Fruit fly (Drosophila melanogaster) whole organism, embryonic: Measurements from ENCODE around the gene CG7156.

Experiments used
- Atf-2 ChIP-seq: fragments of 200-800 bp; sonication (Bioruptor generic); optimal IDR thresholded peaks from 2 replicates; lab custom pipeline; 2016; ENCODE audit warnings: missing biosample characterization, missing genetic modification characterization
- CG10431 ChIP-seq: fragments of 200-800 bp; sonication (Bioruptor generic); optimal IDR thresholded peaks from 3 replicates; lab custom pipeline; 2018; ENCODE audit warnings: missing biosample characterization, mild to moderate bottlenecking, missing genetic modification characterization
- CG11398 ChIP-seq: fragments of 200-800 bp; sonication (Bioruptor generic); optimal IDR thresholded peaks from 2 replicates; lab custom pipeline; 2016; ENCODE audit warnings: missing biosample characterization, missing genetic modification characterization
- CG13123 ChIP-seq: fragments of 200-800 bp; sonication (Bioruptor generic); optimal IDR thresholded peaks from 2 replicates; lab custom pipeline; 2016; ENCODE audit warnings: missing biosample characterization, missing genetic modification characterization
- CG13424 ChIP-seq: fragments of 200-800 bp; sonication (Bioruptor generic); optimal IDR thresholded peaks from 2 replicates; lab custom pipeline; 2019; ENCODE audit warnings: missing biosample characterization, mild to moderate bottlenecking, missing genetic modification characterization, moderate library complexity
- CG14441 ChIP-seq: fragments of 200-800 bp; sonication (Bioruptor generic); IDR thresholded peaks from 2 replicates; pipeline ENCODE4 v1.3.6; 2022; ENCODE audit warnings: missing biosample characterization, missing genetic modification characterization
- CG14667 ChIP-seq: fragments of 200-800 bp; sonication (Bioruptor generic); IDR thresholded peaks from 2 replicates; pipeline ENCODE4 v1.3.6; 2022; ENCODE audit warnings: missing biosample characterization, missing genetic modification characterization
- CG15011 ChIP-seq: fragments of 200-800 bp; sonication (Bioruptor generic); optimal IDR thresholded peaks from 3 replicates; lab custom pipeline; 2018; ENCODE audit warnings: missing biosample characterization, mild to moderate bottlenecking, missing genetic modification characterization
- CG15073 ChIP-seq: fragments of 200-800 bp; sonication (Bioruptor generic); optimal IDR thresholded peaks from 2 replicates; lab custom pipeline; 2016; ENCODE audit warnings: missing biosample characterization, missing genetic modification characterization
- CG15479 ChIP-seq: fragments of 200-800 bp; sonication (Bioruptor generic); optimal IDR thresholded peaks from 3 replicates; lab custom pipeline; 2019; ENCODE audit warnings: missing biosample characterization, mild to moderate bottlenecking, missing genetic modification characterization, moderate library complexity
- CG17385 ChIP-seq: fragments of 200-800 bp; sonication (Bioruptor generic); optimal IDR thresholded peaks from 3 replicates; lab custom pipeline; 2018; ENCODE audit warnings: missing biosample characterization, mild to moderate bottlenecking, missing genetic modification characterization
- CG17802 ChIP-seq: fragments of 200-800 bp; sonication (Bioruptor generic); optimal IDR thresholded peaks from 2 replicates; lab custom pipeline; 2018; ENCODE audit warnings: missing biosample characterization, mild to moderate bottlenecking, missing genetic modification characterization, moderate library complexity
- CG18011 ChIP-seq: fragments of 200-800 bp; sonication (Bioruptor generic); optimal IDR thresholded peaks from 2 replicates; lab custom pipeline; 2017; ENCODE audit warnings: missing biosample characterization, missing genetic modification characterization, mild to moderate bottlenecking, moderate library complexity, missing genotype
- CG30431 ChIP-seq: fragments of 200-800 bp; sonication (Bioruptor generic); optimal IDR thresholded peaks from 2 replicates; lab custom pipeline; 2017; ENCODE audit warnings: missing biosample characterization, missing genetic modification characterization
- CG33557 ChIP-seq: fragments of 200-800 bp; sonication (Bioruptor generic); optimal IDR thresholded peaks from 2 replicates; lab custom pipeline; 2019; ENCODE audit warnings: missing biosample characterization, mild to moderate bottlenecking, missing genetic modification characterization, moderate library complexity
- CG4328 ChIP-seq: fragments of 200-800 bp; sonication (Bioruptor generic); optimal IDR thresholded peaks from 3 replicates; lab custom pipeline; 2017; ENCODE audit warnings: missing biosample characterization, missing genetic modification reagents, missing genetic modification characterization
- CG4360 ChIP-seq: fragments of 200-800 bp; sonication (Bioruptor generic); IDR thresholded peaks from 2 replicates; pipeline ENCODE4 v1.3.6; 2022; ENCODE audit warnings: missing biosample characterization, missing genetic modification characterization
- CG4707 ChIP-seq: fragments of 200-800 bp; sonication (Bioruptor generic); optimal IDR thresholded peaks from 2 replicates; lab custom pipeline; 2018; ENCODE audit warnings: missing biosample characterization, mild to moderate bottlenecking, missing genetic modification characterization, moderate library complexity
- CG6791 ChIP-seq: fragments of 200-800 bp; sonication (Bioruptor generic); IDR thresholded peaks from 3 replicates; pipeline ENCODE4 v1.3.6; 2022; ENCODE audit warnings: missing biosample characterization, missing genetic modification characterization; ENCODE audit not compliant: partially characterized antibody
- CG7271 ChIP-seq: fragments of 200-800 bp; sonication (Bioruptor generic); optimal IDR thresholded peaks from 2 replicates; lab custom pipeline; 2018; ENCODE audit warnings: missing biosample characterization, mild to moderate bottlenecking, missing genetic modification characterization, moderate library complexity
- CG7372 ChIP-seq: fragments of 200-800 bp; sonication (Bioruptor generic); IDR thresholded peaks from 2 replicates; pipeline ENCODE4 v1.3.6; 2022; ENCODE audit warnings: missing biosample characterization, missing genetic modification characterization
- CG7556 ChIP-seq: fragments of 200-800 bp; sonication (Bioruptor generic); optimal IDR thresholded peaks from 2 replicates; lab custom pipeline; 2017; ENCODE audit warnings: missing biosample characterization, mild to moderate bottlenecking, missing genetic modification characterization
- CG8924 ChIP-seq: fragments of 200-800 bp; optimal IDR thresholded peaks from 3 replicates; lab custom pipeline; 2019; ENCODE audit warnings: missing biosample characterization, mild to moderate bottlenecking, missing genetic modification characterization, moderate library complexity
- CG9727 ChIP-seq: fragments of 200-800 bp; sonication (Bioruptor generic); optimal IDR thresholded peaks from 3 replicates; lab custom pipeline; 2017; ENCODE audit warnings: missing biosample characterization, mild to moderate bottlenecking, missing genetic modification characterization
- Camta ChIP-seq: fragments of 200-800 bp; sonication (Bioruptor generic); optimal IDR thresholded peaks from 2 replicates; lab custom pipeline; 2016; ENCODE audit warnings: missing biosample characterization, missing genetic modification characterization
- Dll ChIP-seq: fragments of 200-800 bp; sonication (Bioruptor generic); IDR thresholded peaks from 4 replicates; pipeline ENCODE4 v1.3.6; 2022; ENCODE audit warnings: missing biosample characterization, missing genetic modification characterization; ENCODE audit not compliant: partially characterized antibody
- Lim3 ChIP-seq: fragments of 200-800 bp; sonication (Bioruptor generic); IDR thresholded peaks from 2 replicates; pipeline ENCODE4 v1.3.6; 2022; ENCODE audit warnings: missing biosample characterization, missing genetic modification characterization
- MESR4 ChIP-seq: fragments of 200-800 bp; sonication (Bioruptor generic); optimal IDR thresholded peaks from 2 replicates; lab custom pipeline; 2018; ENCODE audit warnings: missing biosample characterization, mild to moderate bottlenecking, missing genetic modification characterization, moderate library complexity
- Mad ChIP-seq: fragments of 200-800 bp; sonication (Bioruptor generic); optimal IDR thresholded peaks from 2 replicates; lab custom pipeline; 2016; ENCODE audit warnings: missing biosample characterization, missing genetic modification characterization
- Nf-YC ChIP-seq: fragments of 200-800 bp; optimal IDR thresholded peaks from 3 replicates; lab custom pipeline; 2019; ENCODE audit warnings: missing biosample characterization, mild to moderate bottlenecking, missing genetic modification characterization, moderate library complexity
- Optix ChIP-seq: fragments of 200-800 bp; sonication (Bioruptor generic); IDR thresholded peaks from 3 replicates; pipeline ENCODE4 v1.3.6; 2022; ENCODE audit warnings: missing biosample characterization, missing genetic modification characterization
- Poxn ChIP-seq: fragments of 200-800 bp; sonication (Bioruptor generic); IDR thresholded peaks from 2 replicates; pipeline ENCODE4 v1.3.6; 2022; ENCODE audit warnings: missing biosample characterization, missing genetic modification characterization
- Ptx1 ChIP-seq: fragments of 200-800 bp; sonication (Bioruptor generic); IDR thresholded peaks from 2 replicates; pipeline ENCODE4 v1.3.6; 2022; ENCODE audit warnings: missing biosample characterization, missing genetic modification characterization
- Xbp1 ChIP-seq: fragments of 200-800 bp; sonication (Bioruptor generic); optimal IDR thresholded peaks from 3 replicates; lab custom pipeline; 2016; ENCODE audit warnings: missing biosample characterization, mild to moderate bottlenecking, missing genetic modification characterization
- ara ChIP-seq: fragments of 200-800 bp; sonication (Bioruptor generic); IDR thresholded peaks from 2 replicates; pipeline ENCODE4 v1.3.6; 2022; ENCODE audit warnings: missing biosample characterization, missing genetic modification characterization
- bowl ChIP-seq: fragments of 200-800 bp; sonication (Bioruptor generic); IDR thresholded peaks from 2 replicates; pipeline ENCODE4 v1.3.6; 2022; ENCODE audit warnings: missing biosample characterization, missing genetic modification characterization
- cato ChIP-seq: fragments of 200-800 bp; sonication (Bioruptor generic); optimal IDR thresholded peaks from 2 replicates; lab custom pipeline; 2016; ENCODE audit warnings: missing biosample characterization, missing genetic modification characterization, borderline replicate concordance
- crp ChIP-seq, 2 experiments: fragments of 200-800 bp; sonication (Bioruptor generic); optimal IDR thresholded peaks; 2 replicates in 1 of 2; 3 replicates in 1 of 2; lab custom pipeline; 2017; ENCODE audit warnings: missing biosample characterization in 2 of 2, missing genetic modification characterization in 2 of 2, mild to moderate bottlenecking in 1 of 2, moderate library complexity in 1 of 2
- dan ChIP-seq: fragments of 200-800 bp; sonication (Bioruptor generic); IDR thresholded peaks from 2 replicates; pipeline ENCODE4 v1.3.6; 2022; ENCODE audit warnings: missing biosample characterization, missing genetic modification characterization
- emc ChIP-seq: fragments of 200-800 bp; sonication (Bioruptor generic); optimal IDR thresholded peaks from 2 replicates; lab custom pipeline; 2016; ENCODE audit warnings: missing biosample characterization, missing genetic modification characterization
- en ChIP-seq: fragments of 200-800 bp; sonication (Bioruptor generic); optimal IDR thresholded peaks from 2 replicates; lab custom pipeline; 2016; ENCODE audit warnings: missing biosample characterization, missing genetic modification characterization
- eve ChIP-seq, 2 experiments: fragments of >200 bp; optimal IDR thresholded peaks; 2 replicates each; lab custom pipeline; 2017; ENCODE audit warnings: missing biosample characterization in 2 of 2, missing genetic modification characterization in 2 of 2
- fru ChIP-seq: fragments of >200 bp; optimal IDR thresholded peaks from 2 replicates; lab custom pipeline; 2017
- her ChIP-seq: fragments of 200-800 bp; sonication (Bioruptor generic); optimal IDR thresholded peaks from 2 replicates; lab custom pipeline; 2016; ENCODE audit warnings: missing biosample characterization, missing genetic modification characterization
- lov ChIP-seq, 2 experiments: fragments of 200-800 bp in 1 of 2; fragments of >200 bp in 1 of 2; sonication (Bioruptor generic) in 1 of 2; IDR thresholded peaks in 1 of 2; optimal IDR thresholded peaks in 1 of 2; 2 replicates in 1 of 2; 3 replicates in 1 of 2; pipeline versions ENCODE4 v1.3.6 to Lab custom; 2017 to 2022; ENCODE audit warnings: missing biosample characterization in 1 of 2, missing genetic modification characterization in 1 of 2
- ranshi ChIP-seq: fragments of 200-800 bp; sonication (Bioruptor generic); IDR thresholded peaks from 2 replicates; pipeline ENCODE4 v1.3.6; 2022; ENCODE audit warnings: missing biosample characterization, missing genetic modification characterization
- rib ChIP-seq: fragments of 200-800 bp; sonication (Bioruptor generic); IDR thresholded peaks from 2 replicates; pipeline ENCODE4 v1.3.6; 2022; ENCODE audit warnings: missing biosample characterization, missing genetic modification characterization
- tap ChIP-seq: fragments of 200-800 bp; optimal IDR thresholded peaks from 3 replicates; lab custom pipeline; 2019; ENCODE audit warnings: missing biosample characterization, mild to moderate bottlenecking, missing genetic modification characterization, moderate library complexity
- twi ChIP-seq: fragments of 200-800 bp; optimal IDR thresholded peaks from 2 replicates; lab custom pipeline; 2019; ENCODE audit warnings: missing biosample characterization, mild to moderate bottlenecking, missing genetic modification characterization, moderate library complexity

CG7156 gene

DNA sequence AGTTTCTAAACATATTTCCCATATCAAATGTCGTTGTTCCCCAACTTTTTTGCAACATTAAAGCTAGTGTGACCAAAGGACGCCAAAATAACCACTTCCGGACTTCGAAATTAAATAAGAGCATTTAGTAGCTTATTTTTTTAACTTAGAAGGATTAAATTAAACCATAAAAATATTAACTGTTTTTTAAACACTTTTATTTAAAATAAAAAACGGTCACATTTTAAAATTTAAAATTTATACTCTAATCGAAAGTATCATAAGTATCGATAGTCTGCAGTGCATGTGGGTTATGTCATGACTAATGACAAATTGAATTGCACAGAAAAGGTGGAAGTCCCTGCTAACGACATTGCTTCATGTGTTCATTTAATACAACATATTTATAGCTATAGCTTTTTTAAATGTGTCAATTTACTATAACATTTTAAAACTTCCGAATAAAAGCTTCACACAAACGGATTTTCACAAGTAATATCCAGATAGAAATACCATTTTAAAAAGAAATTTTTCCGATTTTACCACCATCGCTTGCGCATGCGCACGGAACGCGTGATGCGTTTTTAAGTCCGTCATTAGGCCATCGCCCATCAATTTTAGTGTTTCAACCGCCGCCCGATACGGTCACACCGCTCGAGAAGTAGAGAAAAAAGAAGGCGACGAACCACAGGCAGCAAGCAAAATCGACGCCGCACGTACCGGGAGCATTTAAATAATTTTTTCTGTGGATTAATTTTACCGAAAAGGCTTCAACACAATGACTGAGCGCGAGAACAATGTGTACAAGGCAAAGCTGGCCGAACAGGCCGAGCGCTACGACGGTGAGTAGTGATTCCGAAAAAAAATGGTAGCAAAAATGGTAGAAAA, at the start of gene CG7156, which contains the start of gene 14-3-3epsilon (continued):
- TF ChIP-seq ara = no peak
- no peak for TF ChIP-seq CG15073 (GFP tag; lab: Kevin White, UChicago)
- TF ChIP-seq CG11398 = no peak
- no peak for TF ChIP-seq Lim3
- TF ChIP-seq Xbp1 (GFP tag; lab: Kevin White, UChicago) = peak; percentile 73
- TF ChIP-seq dan (GFP tag; lab: Robert Waterston, UW) = no peak
- peak; percentile 16 for TF ChIP-seq tap (tag; lab: Kevin White, UChicago)
- TF ChIP-seq Dll (GFP tag; lab: Robert Waterston, UW) = peak; percentile 69
- peak; percentile 52; the same call in 2 of the 3 replicates for TF ChIP-seq CG6791 (GFP tag; lab: Robert Waterston, UW)
- TF ChIP-seq CG8924 (tag; lab: Kevin White, UChicago) = peak; percentile 30
- TF ChIP-seq CG17385 (GFP tag; lab: Kevin White, UChicago) = peak; percentile 51
- no peak for TF ChIP-seq bowl
- TF ChIP-seq CG4707 (GFP tag; lab: Kevin White, UChicago) = peak; percentile 22
- no peak for TF ChIP-seq CG14667 (GFP tag; lab: Robert Waterston, UW)
- TF ChIP-seq cato = no peak
- TF ChIP-seq crp (GFP tag; optimal IDR thresholded peaks at IDR 0.05; lab: Kevin White, UChicago) = peak in 1 of 2 experiments; percentile 4
- TF ChIP-seq MESR4 = peak; percentile 88
- TF ChIP-seq fru = no peak
- peak; percentile 49 for TF ChIP-seq Nf-YC (tag; lab: Kevin White, UChicago)
- no peak for TF ChIP-seq lov (optimal IDR thresholded peaks at IDR 0.05; lab: Kevin White, UChicago)
- TF ChIP-seq lov (GFP tag; IDR thresholded peaks at IDR 0.05; lab: Robert Waterston, UW) = 0 out of 3 replicates have a peak, but pooled peaks have one; percentile 49
- peak; percentile 43 for TF ChIP-seq CG7556
- peak; percentile 52 for TF ChIP-seq Ptx1 (GFP tag; lab: Robert Waterston, UW)
- TF ChIP-seq CG15011 (GFP tag; lab: Kevin White, UChicago) = no peak
- TF ChIP-seq Mad (GFP tag; lab: Kevin White, UChicago) = peak; percentile 23
- TF ChIP-seq Atf-2 = no peak
- peak; percentile 60 for TF ChIP-seq CG9727 (GFP tag; lab: Kevin White, UChicago)
- no peak for TF ChIP-seq CG13123 (GFP tag; lab: Kevin White, UChicago)
- TF ChIP-seq CG10431 (GFP tag; lab: Kevin White, UChicago) = no peak
- TF ChIP-seq CG30431 (GFP tag; lab: Kevin White, UChicago) = no peak
- peak; percentile 4 for TF ChIP-seq twi (tag; lab: Kevin White, UChicago)
- peak; percentile 6 for TF ChIP-seq CG33557 (GFP tag; lab: Kevin White, UChicago)
- TF ChIP-seq CG14441 (GFP tag; lab: Robert Waterston, UW) = no peak
- no peak for TF ChIP-seq eve (GFP tag; optimal IDR thresholded peaks at IDR 0.05; lab: Kevin White, UChicago)
- TF ChIP-seq emc (GFP tag; lab: Kevin White, UChicago) = no peak
- TF ChIP-seq CG17802 (tag; lab: Kevin White, UChicago) = no peak
- no peak for TF ChIP-seq Poxn (GFP tag; lab: Robert Waterston, UW)
- no peak for TF ChIP-seq rib
- peak; percentile 2 for TF ChIP-seq CG4328 (GFP tag; lab: Kevin White, UChicago)
- 0 out of 2 replicates have a peak, but pooled peaks have one; percentile 24 for TF ChIP-seq CG4360 (GFP tag; lab: Robert Waterston, UW)
- TF ChIP-seq CG7271 (tag; lab: Kevin White, UChicago) = peak; percentile 57
- no peak for TF ChIP-seq en (GFP tag; lab: Kevin White, UChicago)
- TF ChIP-seq her (GFP tag; lab: Kevin White, UChicago) = no peak
- TF ChIP-seq Camta (GFP tag; lab: Kevin White, UChicago) = peak; percentile 25
- TF ChIP-seq CG15479 (GFP tag; lab: Kevin White, UChicago) = peak; percentile 60
- TF ChIP-seq CG7372 (GFP tag; lab: Robert Waterston, UW) = no peak
- TF ChIP-seq CG18011 = peak; percentile 45
- peak; percentile 26 for TF ChIP-seq CG13424 (tag; lab: Kevin White, UChicago)
- no peak for TF ChIP-seq Optix (GFP tag; lab: Robert Waterston, UW)
- TF ChIP-seq ranshi (GFP tag; lab: Robert Waterston, UW) = peak; percentile 50; the same call in 1 of the 2 replicates
